Fruit fly (Drosophila melanogaster) whole organism, embryonic: ENCODE data around the gene Gdh.
A peak's percentile ranks its signal among the peaks of the same experiment; 100 is the strongest.

ENCODE experiments used
- BEAF-32 ChIP-seq: fragments of 200-800 bp; sonication (Bioruptor generic); optimal IDR thresholded peaks from 3 replicates; lab custom pipeline; 2017; ENCODE audit warnings: missing biosample characterization, missing genetic modification characterization, mild to moderate bottlenecking, moderate library complexity, missing genetic modification reagents
- Bdp1 ChIP-seq: fragments of 200-800 bp; sonication (Bioruptor generic); optimal IDR thresholded peaks from 3 replicates; lab custom pipeline; 2016; ENCODE audit warnings: missing biosample characterization, missing genetic modification characterization
- Bgb ChIP-seq: fragments of 200-800 bp; sonication (Bioruptor generic); IDR thresholded peaks from 2 replicates; pipeline ENCODE4 v1.3.6; 2022; ENCODE audit warnings: missing biosample characterization, missing genetic modification characterization; ENCODE audit not compliant: partially characterized antibody
- Bteb2 ChIP-seq: fragments of 200-800 bp; sonication (Bioruptor generic); optimal IDR thresholded peaks from 2 replicates; lab custom pipeline; 2016; ENCODE audit warnings: missing biosample characterization, missing genetic modification characterization
- CG10147 ChIP-seq: fragments of 200-800 bp; sonication (Bioruptor generic); optimal IDR thresholded peaks from 2 replicates; lab custom pipeline; 2019; ENCODE audit warnings: missing biosample characterization, mild to moderate bottlenecking, missing genetic modification characterization, moderate library complexity
- CG10462 ChIP-seq: fragments of 200-800 bp; sonication (Bioruptor generic); optimal IDR thresholded peaks from 2 replicates; lab custom pipeline; 2016; ENCODE audit warnings: missing biosample characterization, missing genetic modification characterization
- CG13424 ChIP-seq: fragments of 200-800 bp; sonication (Bioruptor generic); optimal IDR thresholded peaks from 2 replicates; lab custom pipeline; 2019; ENCODE audit warnings: missing biosample characterization, mild to moderate bottlenecking, missing genetic modification characterization, moderate library complexity
- CG14667 ChIP-seq: fragments of 200-800 bp; sonication (Bioruptor generic); IDR thresholded peaks from 2 replicates; pipeline ENCODE4 v1.3.6; 2022; ENCODE audit warnings: missing biosample characterization, missing genetic modification characterization
- CG15514 ChIP-seq: fragments of 200-800 bp; sonication (Bioruptor generic); optimal IDR thresholded peaks from 3 replicates; lab custom pipeline; 2017; ENCODE audit warnings: missing biosample characterization, missing genetic modification characterization, mild to moderate bottlenecking, moderate library complexity, missing genetic modification reagents
- CG1603 ChIP-seq: fragments of 200-800 bp; sonication (Bioruptor generic); optimal IDR thresholded peaks from 2 replicates; lab custom pipeline; 2019; ENCODE audit warnings: missing biosample characterization, mild to moderate bottlenecking, missing genetic modification characterization, moderate library complexity
- CG18764 ChIP-seq: fragments of 200-800 bp; sonication (Bioruptor generic); optimal IDR thresholded peaks from 3 replicates; lab custom pipeline; 2016; ENCODE audit warnings: missing biosample characterization, missing genetic modification characterization
- CG2116 ChIP-seq: fragments of 200-800 bp; sonication (Bioruptor generic); optimal IDR thresholded peaks from 3 replicates; lab custom pipeline; 2018; ENCODE audit warnings: missing biosample characterization, mild to moderate bottlenecking, missing genetic modification characterization
- CG3065 ChIP-seq: fragments of 200-800 bp; sonication (Bioruptor generic); optimal IDR thresholded peaks from 2 replicates; lab custom pipeline; 2016; ENCODE audit warnings: missing biosample characterization, missing genetic modification characterization
- CG3281 ChIP-seq: fragments of 200-800 bp; sonication (Bioruptor generic); optimal IDR thresholded peaks from 3 replicates; lab custom pipeline; 2017; ENCODE audit warnings: missing biosample characterization, mild to moderate bottlenecking, missing genetic modification characterization
- CG7928 ChIP-seq: fragments of 200-800 bp; sonication (Bioruptor generic); optimal IDR thresholded peaks from 2 replicates; lab custom pipeline; 2017; ENCODE audit warnings: missing biosample characterization, mild to moderate bottlenecking, missing genetic modification characterization
- CG8944 ChIP-seq: fragments of 200-800 bp; sonication (Bioruptor generic); optimal IDR thresholded peaks from 3 replicates; lab custom pipeline; 2016; ENCODE audit warnings: missing biosample characterization, missing genetic modification characterization
- CHES-1-like ChIP-seq: fragments of 200-800 bp; sonication (Bioruptor generic); optimal IDR thresholded peaks from 2 replicates; lab custom pipeline; 2016; ENCODE audit warnings: missing biosample characterization, missing genetic modification characterization
- Doc2 ChIP-seq: fragments of 200-800 bp; sonication (Bioruptor generic); IDR thresholded peaks from 2 replicates; pipeline ENCODE4 v1.3.6; 2022; ENCODE audit warnings: missing biosample characterization, missing genetic modification characterization
- Drgx ChIP-seq: fragments of 200-800 bp; sonication (Bioruptor generic); IDR thresholded peaks from 2 replicates; pipeline ENCODE4 v1.3.6; 2022; ENCODE audit warnings: missing biosample characterization, missing genetic modification characterization
- Fer2 ChIP-seq: fragments of 200-800 bp; sonication (Bioruptor generic); optimal IDR thresholded peaks from 2 replicates; lab custom pipeline; 2018; ENCODE audit warnings: missing biosample characterization, mild to moderate bottlenecking, missing genetic modification characterization, moderate library complexity
- Jarid2 ChIP-seq: fragments of 200-800 bp; sonication (Bioruptor generic); optimal IDR thresholded peaks from 3 replicates; lab custom pipeline; 2017; ENCODE audit warnings: mild to moderate bottlenecking, missing biosample characterization, missing genetic modification reagents, missing genetic modification characterization
- Oaz ChIP-seq: fragments of 200-800 bp; sonication (Bioruptor generic); IDR thresholded peaks from 2 replicates; pipeline ENCODE4 v1.3.6; 2022; ENCODE audit warnings: missing biosample characterization, missing genetic modification characterization
- Optix ChIP-seq: fragments of 200-800 bp; sonication (Bioruptor generic); IDR thresholded peaks from 3 replicates; pipeline ENCODE4 v1.3.6; 2022; ENCODE audit warnings: missing biosample characterization, missing genetic modification characterization
- Ravus ChIP-seq: fragments of 200-800 bp; sonication (Bioruptor generic); IDR thresholded peaks from 2 replicates; pipeline ENCODE4 v1.3.6; 2022; ENCODE audit warnings: missing biosample characterization, missing genetic modification characterization
- Side ChIP-seq: fragments of 200-800 bp; sonication (Bioruptor generic); optimal IDR thresholded peaks from 2 replicates; lab custom pipeline; 2016; ENCODE audit warnings: missing biosample characterization, missing genetic modification characterization
- YL-1 ChIP-seq: fragments of 200-800 bp; sonication (Bioruptor generic); optimal IDR thresholded peaks from 3 replicates; lab custom pipeline; 2017; ENCODE audit warnings: missing biosample characterization, mild to moderate bottlenecking, missing genetic modification characterization
- ato ChIP-seq: fragments of 200-800 bp; sonication (Bioruptor generic); IDR thresholded peaks from 2 replicates; pipeline ENCODE4 v1.3.6; 2022; ENCODE audit warnings: missing biosample characterization, missing genetic modification characterization; ENCODE audit not compliant: partially characterized antibody
- cas ChIP-seq: fragments of 200-800 bp; sonication (Bioruptor generic); IDR thresholded peaks from 2 replicates; pipeline ENCODE4 v1.3.6; 2022; ENCODE audit warnings: missing biosample characterization, missing genetic modification characterization
- dpn ChIP-seq, 2 experiments: fragments of 200-800 bp; sonication (Bioruptor generic); optimal IDR thresholded peaks; 3 replicates each; lab custom pipeline; 2016; ENCODE audit warnings: missing biosample characterization in 2 of 2, missing genetic modification characterization in 2 of 2
- en ChIP-seq: fragments of 200-800 bp; sonication (Bioruptor generic); optimal IDR thresholded peaks from 2 replicates; lab custom pipeline; 2016; ENCODE audit warnings: missing biosample characterization, missing genetic modification characterization
- gce ChIP-seq: fragments of 200-800 bp; sonication (Bioruptor generic); IDR thresholded peaks from 3 replicates; pipeline ENCODE4 v1.3.6; 2022; ENCODE audit warnings: missing biosample characterization, missing genetic modification characterization
- gsb ChIP-seq: fragments of 200-800 bp; sonication (Bioruptor generic); IDR thresholded peaks from 2 replicates; pipeline ENCODE4 v1.3.6; 2022; ENCODE audit warnings: missing biosample characterization, missing genetic modification characterization
- hth ChIP-seq: fragments of >200 bp; optimal IDR thresholded peaks from 2 replicates; lab custom pipeline; 2017; ENCODE audit warnings: inconsistent platforms
- jumu ChIP-seq: fragments of 200-800 bp; sonication (Bioruptor generic); optimal IDR thresholded peaks from 3 replicates; lab custom pipeline; 2016; ENCODE audit warnings: missing biosample characterization, missing genetic modification characterization
- lbe ChIP-seq: fragments of 200-800 bp; sonication (Bioruptor generic); optimal IDR thresholded peaks from 2 replicates; lab custom pipeline; 2016; ENCODE audit warnings: missing biosample characterization, mild to moderate bottlenecking, missing genetic modification characterization
- oc ChIP-seq: fragments of 200-800 bp; sonication (Bioruptor generic); optimal IDR thresholded peaks from 2 replicates; lab custom pipeline; 2018; ENCODE audit warnings: missing biosample characterization, mild to moderate bottlenecking, missing genetic modification characterization, moderate library complexity
- peb ChIP-seq: fragments of 200-800 bp; sonication (Bioruptor generic); IDR thresholded peaks from 2 replicates; pipeline ENCODE4 v1.3.6; 2022; ENCODE audit warnings: missing biosample characterization, missing genetic modification characterization
- run ChIP-seq: fragments of 200-800 bp; sonication (Bioruptor generic); optimal IDR thresholded peaks from 3 replicates; lab custom pipeline; 2018; ENCODE audit warnings: missing biosample characterization, mild to moderate bottlenecking, missing genetic modification characterization
- slbo ChIP-seq: fragments of 200-800 bp; sonication (Bioruptor generic); IDR thresholded peaks from 2 replicates; pipeline ENCODE4 v1.3.6; 2022; ENCODE audit warnings: missing biosample characterization, missing genetic modification characterization
- trh ChIP-seq: fragments of 200-800 bp; sonication (Bioruptor generic); optimal IDR thresholded peaks from 2 replicates; lab custom pipeline; 2016; ENCODE audit warnings: missing biosample characterization, missing genetic modification characterization
- tx ChIP-seq: fragments of 200-800 bp; sonication (Bioruptor generic); optimal IDR thresholded peaks from 2 replicates; lab custom pipeline; 2016; ENCODE audit warnings: missing biosample characterization, missing genetic modification characterization
- usp ChIP-seq: fragments of >200 bp; optimal IDR thresholded peaks from 2 replicates; lab custom pipeline; 2017; ENCODE audit warnings: missing biosample characterization, missing genetic modification characterization
- wdn ChIP-seq: fragments of 200-800 bp; sonication (Bioruptor generic); IDR thresholded peaks from 2 replicates; pipeline ENCODE4 v1.3.6; 2022; ENCODE audit warnings: missing biosample characterization, missing genetic modification characterization
- zfh1 ChIP-seq: fragments of 200-800 bp; sonication (Bioruptor generic); IDR thresholded peaks from 3 replicates; pipeline ENCODE4 v1.3.6; 2022; ENCODE audit warnings: missing biosample characterization, missing genetic modification characterization

Gdh gene

DNA sequence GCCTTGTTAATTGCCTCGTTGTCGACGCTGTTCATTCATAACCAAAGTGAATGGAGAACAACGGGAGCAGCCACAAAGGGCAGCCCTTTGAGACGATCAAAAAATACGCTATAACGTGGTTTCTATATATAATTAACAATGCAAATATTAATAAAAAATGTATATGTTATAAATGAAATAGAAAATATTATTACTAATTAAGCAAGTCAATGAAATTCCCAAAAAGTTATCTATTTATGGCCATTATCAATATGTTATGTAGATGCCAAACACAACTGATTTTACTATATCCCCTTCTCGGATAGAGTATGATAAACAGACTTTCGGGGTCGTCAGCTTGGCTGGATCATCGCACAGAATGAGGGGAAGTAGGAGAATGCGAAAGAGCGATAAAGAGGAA, 26.5 kb upstream of the Gdh start (continued):
- TF ChIP-seq dpn (GFP tag; optimal IDR thresholded peaks at IDR 0.05; lab: Kevin White, UChicago) (peak in 1 of 2 experiments; percentile 16), YL-1 (GFP tag; lab: Kevin White, UChicago) (no peak), oc (no peak), tx (GFP tag; lab: Kevin White, UChicago) (no peak), CG3281 (GFP tag; lab: Kevin White, UChicago) (peak; percentile 13), Bgb (GFP tag; lab: Robert Waterston, UW) (no peak), CG15514 (peak; percentile 14), run (tag; lab: Kevin White, UChicago) (peak; percentile 21), wdn (GFP tag; lab: Robert Waterston, UW) (peak; percentile 33; the same call in 1 of the 2 replicates), jumu (GFP tag; lab: Kevin White, UChicago) (no peak), Bteb2 (GFP tag; lab: Kevin White, UChicago) (no peak), CG3065 (no peak), BEAF-32 (GFP tag; lab: Kevin White, UChicago) (no peak), gsb (0 out of 2 replicates have a peak, but pooled peaks have one; percentile 20), Bdp1 (GFP tag; lab: Kevin White, UChicago) (no peak), CG7928 (GFP tag; lab: Kevin White, UChicago) (no peak), zfh1 (GFP tag; lab: Robert Waterston, UW) (peak; percentile 29; the same call in 2 of the 3 replicates), hth (lab: Kevin White, UChicago) (no peak), CHES-1-like (GFP tag; lab: Kevin White, UChicago) (no peak), lbe (GFP tag; lab: Kevin White, UChicago) (no peak), CG1603 (tag; lab: Kevin White, UChicago) (no peak), cas (0 out of 2 replicates have a peak, but pooled peaks have one; percentile 39), CG14667 (GFP tag; lab: Robert Waterston, UW) (0 out of 2 replicates have a peak, but pooled peaks have one; percentile 45), usp (GFP tag; lab: Kevin White, UChicago) (no peak), slbo (GFP tag; lab: Robert Waterston, UW) (peak; percentile 66), CG10147 (GFP tag; lab: Kevin White, UChicago) (peak; percentile 32), Oaz (GFP tag; lab: Robert Waterston, UW) (no peak; the same call in 1 of the 2 replicates), CG8944 (GFP tag; lab: Kevin White, UChicago) (no peak), trh (GFP tag; lab: Kevin White, UChicago) (no peak), CG13424 (peak; percentile 78), Drgx (0 out of 2 replicates have a peak, but pooled peaks have one; percentile 11), gce (GFP tag; lab: Robert Waterston, UW) (no peak), peb (GFP tag; lab: Robert Waterston, UW) (no peak), CG18764 (GFP tag; lab: Kevin White, UChicago) (no peak), Jarid2 (no peak), Optix (GFP tag; lab: Robert Waterston, UW) (no peak), en (GFP tag; lab: Kevin White, UChicago) (no peak), Side (GFP tag; lab: Kevin White, UChicago) (no peak), Ravus (no peak), Fer2 (tag; lab: Kevin White, UChicago) (peak; percentile 46), CG10462 (GFP tag; lab: Kevin White, UChicago) (no peak), CG2116 (GFP tag; lab: Kevin White, UChicago) (no peak), ato (GFP tag; lab: Robert Waterston, UW) (no peak), Doc2 (GFP tag; lab: Robert Waterston, UW) (no peak)
